Fruit fly (Drosophila melanogaster): ENCODE measurements around the gene CG43092.
A peak's percentile ranks its signal among the peaks of the same experiment; 100 is the strongest.

The CG43092 gene

DNA sequence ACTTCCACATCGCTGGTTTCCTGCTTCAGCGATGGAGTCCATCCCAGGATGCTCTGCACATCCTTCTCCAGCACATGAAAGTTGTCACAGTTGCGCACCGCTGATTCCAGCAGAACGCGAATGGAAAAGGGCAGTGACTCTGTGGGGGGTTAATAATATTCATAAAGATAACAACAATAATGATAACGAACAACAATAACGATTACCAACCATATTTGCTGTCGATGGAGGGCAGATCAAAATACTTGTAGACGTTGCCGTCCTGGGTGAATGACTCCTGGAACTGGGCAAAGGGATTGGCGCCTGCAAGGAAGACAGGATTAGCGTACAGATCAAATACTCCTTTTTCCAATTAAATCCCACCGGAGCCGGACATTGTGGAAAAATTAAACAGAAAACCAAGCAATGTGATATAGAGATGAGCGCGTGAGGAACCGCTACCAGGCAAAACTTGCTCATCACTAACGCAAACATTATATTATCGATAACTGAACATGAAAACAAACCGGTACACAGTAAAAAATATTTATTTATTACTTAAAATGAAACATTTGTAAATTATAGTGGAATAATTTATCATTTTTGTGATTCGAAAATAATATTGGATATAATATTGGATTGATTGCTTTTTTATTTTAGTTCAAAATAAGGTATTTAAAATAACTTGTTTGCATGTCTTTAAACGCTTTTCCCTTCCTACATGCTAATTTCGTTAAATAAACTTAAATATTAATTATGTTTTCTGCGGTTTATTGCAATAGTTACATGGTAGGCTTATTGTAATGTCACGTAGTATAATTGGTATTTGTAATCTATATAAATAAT lies 45.1 kb downstream of the CG43092 start, which contains the start of gene Irp-1A (continued):
- peak; percentile 45; the same call in 1 of the 3 replicates for TF ChIP-seq H15 (GFP tag; IDR thresholded peaks at IDR 0.05)
- peak; percentile 58; the same call in 2 of the 3 replicates for TF ChIP-seq mld (GFP tag; IDR thresholded peaks at IDR 0.05; ENCODE audit: partially characterized antibody)
- 0 out of 2 replicates have a peak, but pooled peaks have one; percentile 56 for TF ChIP-seq toy (GFP tag; IDR thresholded peaks at IDR 0.05)
- peak; percentile 21 for TF ChIP-seq ATbp (GFP tag; optimal IDR thresholded peaks at IDR 0.05)
- TF ChIP-seq Hr39 (optimal IDR thresholded peaks at IDR 0.05) = no peak
- TF ChIP-seq her (GFP tag; optimal IDR thresholded peaks at IDR 0.05) = peak; percentile 34
- peak; percentile 57 for TF ChIP-seq Vsx1 (GFP tag; optimal IDR thresholded peaks at IDR 0.05)
- peak; percentile 40 for TF ChIP-seq CG12104 (GFP tag; optimal IDR thresholded peaks at IDR 0.05)
- TF ChIP-seq hb (GFP tag; IDR thresholded peaks at IDR 0.05; ENCODE audit: partially characterized antibody) = peak; percentile 54; the same call in 1 of the 3 replicates
- TF ChIP-seq trem (tag; optimal IDR thresholded peaks at IDR 0.05) = peak; percentile 80
- peak; percentile 54 for TF ChIP-seq slou (GFP tag; optimal IDR thresholded peaks at IDR 0.05)
- TF ChIP-seq gce (GFP tag; IDR thresholded peaks at IDR 0.05) = peak; percentile 65; the same call in 1 of the 3 replicates
- TF ChIP-seq sug (tag; optimal IDR thresholded peaks at IDR 0.05) = peak; percentile 100
- TF ChIP-seq Kr (GFP tag; optimal IDR thresholded peaks at IDR 0.05) = no peak
- peak; percentile 57 for TF ChIP-seq zen (tag; optimal IDR thresholded peaks at IDR 0.05)
- TF ChIP-seq cad (GFP tag; optimal IDR thresholded peaks at IDR 0.05) = no peak
- TF ChIP-seq CG12219 (GFP tag; optimal IDR thresholded peaks at IDR 0.05) = peak; percentile 45
- peak; percentile 60 for TF ChIP-seq CG15696 (tag; optimal IDR thresholded peaks at IDR 0.05)
- TF ChIP-seq CG4707 (GFP tag; optimal IDR thresholded peaks at IDR 0.05) = no peak
- TF ChIP-seq CG14050 (GFP tag; IDR thresholded peaks at IDR 0.05) = peak; percentile 36; the same call in 1 of the 3 replicates
- TF ChIP-seq Aef1 (GFP tag; IDR thresholded peaks at IDR 0.05) = peak; percentile 56; the same call in 1 of the 3 replicates
- TF ChIP-seq salm (tag; optimal IDR thresholded peaks at IDR 0.05) = peak; percentile 62
- TF ChIP-seq Drgx (GFP tag; IDR thresholded peaks at IDR 0.05) = peak; percentile 68
- TF ChIP-seq nerfin-2 (GFP tag; IDR thresholded peaks at IDR 0.05; ENCODE audit: partially characterized antibody) = peak; percentile 49
- peak; percentile 75 for TF ChIP-seq Xbp1 (GFP tag; optimal IDR thresholded peaks at IDR 0.05)
- peak; percentile 37 for TF ChIP-seq scrt (GFP tag; optimal IDR thresholded peaks at IDR 0.05)
- TF ChIP-seq CG32532 (GFP tag; IDR thresholded peaks at IDR 0.05) = peak; percentile 89
- no peak for TF ChIP-seq CG16779 (GFP tag; IDR thresholded peaks at IDR 0.05)
- peak; percentile 37 for TF ChIP-seq Fer2 (tag; optimal IDR thresholded peaks at IDR 0.05)
- TF ChIP-seq schlank (tag; optimal IDR thresholded peaks at IDR 0.05) = peak; percentile 21
- TF ChIP-seq CG1024 (GFP tag; IDR thresholded peaks at IDR 0.05) = peak; percentile 38; the same call in 1 of the 2 replicates
- peak; percentile 83 for TF ChIP-seq Atf6 (GFP tag; IDR thresholded peaks at IDR 0.05)
- no peak for TF ChIP-seq CG17186 (GFP tag; optimal IDR thresholded peaks at IDR 0.05)
- no peak for TF ChIP-seq so (GFP tag; IDR thresholded peaks at IDR 0.05)
- no peak for TF ChIP-seq ro (GFP tag; IDR thresholded peaks at IDR 0.05)
- TF ChIP-seq CG33557 (GFP tag; optimal IDR thresholded peaks at IDR 0.05) = peak; percentile 66
- TF ChIP-seq disco-r (GFP tag; optimal IDR thresholded peaks at IDR 0.05) = no peak
- TF ChIP-seq CG3163 (GFP tag; optimal IDR thresholded peaks at IDR 0.05) = no peak
- TF ChIP-seq Deaf1 (tag; optimal IDR thresholded peaks at IDR 0.05) = peak; percentile 57
- no peak for TF ChIP-seq cato (GFP tag; optimal IDR thresholded peaks at IDR 0.05; ENCODE audit: borderline replicate concordance)
- TF ChIP-seq CG5953 (GFP tag; IDR thresholded peaks at IDR 0.05) = no peak
- peak; percentile 86 for TF ChIP-seq CG34422 (GFP tag; IDR thresholded peaks at IDR 0.05)
- TF ChIP-seq slp2 (GFP tag; optimal IDR thresholded peaks at IDR 0.05) = no peak
- no peak for TF ChIP-seq pfk (GFP tag; optimal IDR thresholded peaks at IDR 0.05)
- TF ChIP-seq CG5245 (GFP tag; optimal IDR thresholded peaks at IDR 0.05) = no peak
- TF ChIP-seq E2f1 (GFP tag; IDR thresholded peaks at IDR 0.05) = peak; percentile 84
- TF ChIP-seq CG11696 (GFP tag; IDR thresholded peaks at IDR 0.05) = peak; percentile 43; the same call in 1 of the 2 replicates
- no peak for TF ChIP-seq Bteb2 (GFP tag; optimal IDR thresholded peaks at IDR 0.05)
- TF ChIP-seq CkIIα-i1 (GFP tag; IDR thresholded peaks at IDR 0.05) = no peak

Measured in whole organism, embryonic.